Worm (Caenorhabditis elegans) whole organism, early embryonic: Measurements from ENCODE around the gene math-34.

Experiments used
- B0310.2 ChIP-seq: sonication (generic microtip); optimal IDR thresholded peaks from 2 replicates; lab custom pipeline; 2016; ENCODE audit warnings: mild to moderate bottlenecking, missing genetic modification characterization, missing compliant biosample characterization
- F13C5.2 ChIP-seq: sonication (generic microtip); optimal IDR thresholded peaks from 2 replicates; lab custom pipeline; 2017; ENCODE audit warnings: mild to moderate bottlenecking, missing genetic modification characterization, inconsistent platforms, missing compliant biosample characterization
- aly-1 ChIP-seq: sonication (generic microtip); optimal IDR thresholded peaks from 2 replicates; lab custom pipeline; 2016; ENCODE audit warnings: missing genetic modification characterization, missing compliant biosample characterization
- ama-1 ChIP-seq: fragments of 150-350 bp; optimal IDR thresholded peaks from 2 replicates; lab custom pipeline; 2014
- ceh-13 ChIP-seq: fragments of 200-800 bp; sonication (Bioruptor generic); optimal IDR thresholded peaks from 2 replicates; lab custom pipeline; 2018; ENCODE audit warnings: mild to moderate bottlenecking, missing genetic modification characterization, missing compliant biosample characterization
- ets-7 ChIP-seq: sonication (generic microtip); optimal IDR thresholded peaks from 2 replicates; lab custom pipeline; 2016; ENCODE audit warnings: missing genotype, missing genetic modification characterization, missing compliant biosample characterization
- flt-1 ChIP-seq: fragments of 200-800 bp; sonication (Bioruptor generic); IDR thresholded peaks from 2 replicates; pipeline ENCODE4 v1.3.6; 2022; ENCODE audit warnings: missing genetic modification characterization, missing compliant biosample characterization
- hmbx-1 ChIP-seq: sonication (generic microtip); optimal IDR thresholded peaks from 2 replicates; lab custom pipeline; 2016; ENCODE audit warnings: mild to moderate bottlenecking, missing genetic modification characterization, missing compliant biosample characterization
- hmg-4 ChIP-seq: fragments of 200-800 bp; sonication (Bioruptor generic); optimal IDR thresholded peaks from 2 replicates; lab custom pipeline; 2018; ENCODE audit warnings: mild to moderate bottlenecking, missing genetic modification characterization, missing compliant biosample characterization
- hnd-1 ChIP-seq: sonication (generic microtip); optimal IDR thresholded peaks from 2 replicates; lab custom pipeline; 2016; ENCODE audit warnings: missing genetic modification characterization, missing compliant biosample characterization
- tbx-11 ChIP-seq: fragments of 200-800 bp; sonication (Bioruptor generic); IDR thresholded peaks from 2 replicates; pipeline ENCODE4 v1.3.6; 2022; ENCODE audit warnings: missing genetic modification characterization, missing compliant biosample characterization
- tbx-37 ChIP-seq: fragments of 200-800 bp; sonication (Bioruptor generic); conservative IDR thresholded peaks from 2 replicates; pipeline ENCODE4 v1.3.6; 2022; ENCODE audit warnings: missing genetic modification reagents, missing genetic modification characterization, missing compliant biosample characterization

ce11 chrII:1040464-1040863 lies 11.7 kb downstream of the math-34 start, which contains the start of gene fbxb-39:
- no peak for TF ChIP-seq ama-1 (lab: Kevin White, UChicago)
- TF ChIP-seq flt-1 (GFP tag; lab: Robert Waterston, UW), result no peak
- TF ChIP-seq ceh-13, result no peak
- TF ChIP-seq tbx-37 (GFP tag; lab: Robert Waterston, UW), result no peak
- TF ChIP-seq hnd-1 (tag; lab: Kevin White, UChicago), result no peak
- no peak for TF ChIP-seq tbx-11 (GFP tag; lab: Robert Waterston, UW)
- no peak for TF ChIP-seq hmbx-1
- no peak for TF ChIP-seq B0310.2 (tag; lab: Kevin White, UChicago)
- TF ChIP-seq aly-1 (tag; lab: Kevin White, UChicago), result no peak
- no peak for TF ChIP-seq ets-7
- TF ChIP-seq F13C5.2 (tag; lab: Kevin White, UChicago), result no peak
- no peak for TF ChIP-seq hmg-4 (GFP tag; lab: Kevin White, UChicago)
